Worm (Caenorhabditis elegans) whole organism, early embryonic: ENCODE data around the gene nhr-225.

Experiments used
- B0310.2 ChIP-seq: sonication (generic microtip); optimal IDR thresholded peaks from 2 replicates; lab custom pipeline; 2016; ENCODE audit warnings: mild to moderate bottlenecking, missing genetic modification characterization, missing compliant biosample characterization
- F13C5.2 ChIP-seq: sonication (generic microtip); optimal IDR thresholded peaks from 2 replicates; lab custom pipeline; 2017; ENCODE audit warnings: mild to moderate bottlenecking, missing genetic modification characterization, inconsistent platforms, missing compliant biosample characterization
- aly-1 ChIP-seq: sonication (generic microtip); optimal IDR thresholded peaks from 2 replicates; lab custom pipeline; 2016; ENCODE audit warnings: missing genetic modification characterization, missing compliant biosample characterization
- ceh-13 ChIP-seq: fragments of 200-800 bp; sonication (Bioruptor generic); optimal IDR thresholded peaks from 2 replicates; lab custom pipeline; 2018; ENCODE audit warnings: mild to moderate bottlenecking, missing genetic modification characterization, missing compliant biosample characterization
- ceh-36 ChIP-seq: sonication (generic microtip); optimal IDR thresholded peaks from 2 replicates; lab custom pipeline; 2016; ENCODE audit warnings: missing genetic modification characterization, inconsistent platforms, missing compliant biosample characterization
- ets-7 ChIP-seq: sonication (generic microtip); optimal IDR thresholded peaks from 2 replicates; lab custom pipeline; 2016; ENCODE audit warnings: missing genotype, missing genetic modification characterization, missing compliant biosample characterization
- flt-1 ChIP-seq: fragments of 200-800 bp; sonication (Bioruptor generic); IDR thresholded peaks from 2 replicates; pipeline ENCODE4 v1.3.6; 2022; ENCODE audit warnings: missing genetic modification characterization, missing compliant biosample characterization
- hmbx-1 ChIP-seq: sonication (generic microtip); optimal IDR thresholded peaks from 2 replicates; lab custom pipeline; 2016; ENCODE audit warnings: mild to moderate bottlenecking, missing genetic modification characterization, missing compliant biosample characterization
- hmg-4 ChIP-seq: fragments of 200-800 bp; sonication (Bioruptor generic); optimal IDR thresholded peaks from 2 replicates; lab custom pipeline; 2018; ENCODE audit warnings: mild to moderate bottlenecking, missing genetic modification characterization, missing compliant biosample characterization
- hnd-1 ChIP-seq: sonication (generic microtip); optimal IDR thresholded peaks from 2 replicates; lab custom pipeline; 2016; ENCODE audit warnings: missing genetic modification characterization, missing compliant biosample characterization
- pes-1 ChIP-seq: fragments of 200-800 bp; sonication (Bioruptor generic); IDR thresholded peaks from 2 replicates; pipeline ENCODE4 v1.3.6; 2022; ENCODE audit warnings: missing genetic modification reagents, missing genetic modification characterization, missing compliant biosample characterization
- scrt-1 ChIP-seq: fragments of 200-800 bp; sonication (Bioruptor generic); IDR thresholded peaks from 2 replicates; pipeline ENCODE4 v1.3.6; 2022; ENCODE audit warnings: missing genetic modification characterization, missing compliant biosample characterization
- sea-1 ChIP-seq: fragments of 200-800 bp; sonication (Bioruptor generic); conservative IDR thresholded peaks from 2 replicates; pipeline ENCODE4 v1.3.6; 2022; ENCODE audit warnings: missing genetic modification characterization, missing compliant biosample characterization
- tbx-11 ChIP-seq: fragments of 200-800 bp; sonication (Bioruptor generic); IDR thresholded peaks from 2 replicates; pipeline ENCODE4 v1.3.6; 2022; ENCODE audit warnings: missing genetic modification characterization, missing compliant biosample characterization
- tbx-37 ChIP-seq: fragments of 200-800 bp; sonication (Bioruptor generic); conservative IDR thresholded peaks from 2 replicates; pipeline ENCODE4 v1.3.6; 2022; ENCODE audit warnings: missing genetic modification reagents, missing genetic modification characterization, missing compliant biosample characterization
- tra-4 ChIP-seq: sonication (generic microtip); optimal IDR thresholded peaks from 2 replicates; lab custom pipeline; 2017; ENCODE audit warnings: missing genetic modification characterization, missing compliant biosample characterization

The nhr-225 gene

ce11 chrV:2249310-2249709 is 41.0 kb downstream of the nhr-225 start, which contains the start of gene cyp-33C6:
TSS of gene cyp-33C6 (minus strand) at chrV:2249410.
- TF ChIP-seq tbx-37 (GFP tag; lab: Robert Waterston, UW) = no peak

ce11 chrV:2244751-2245150 is 45.5 kb downstream of the nhr-225 start, which contains the start of gene cyp-33C5:
TSS of gene cyp-33C5 (plus strand) at chrV:2245004.
- TF ChIP-seq tra-4 (tag; lab: Kevin White, UChicago) = no peak
- no peak for TF ChIP-seq tbx-11
- no peak for TF ChIP-seq B0310.2

DNA sequence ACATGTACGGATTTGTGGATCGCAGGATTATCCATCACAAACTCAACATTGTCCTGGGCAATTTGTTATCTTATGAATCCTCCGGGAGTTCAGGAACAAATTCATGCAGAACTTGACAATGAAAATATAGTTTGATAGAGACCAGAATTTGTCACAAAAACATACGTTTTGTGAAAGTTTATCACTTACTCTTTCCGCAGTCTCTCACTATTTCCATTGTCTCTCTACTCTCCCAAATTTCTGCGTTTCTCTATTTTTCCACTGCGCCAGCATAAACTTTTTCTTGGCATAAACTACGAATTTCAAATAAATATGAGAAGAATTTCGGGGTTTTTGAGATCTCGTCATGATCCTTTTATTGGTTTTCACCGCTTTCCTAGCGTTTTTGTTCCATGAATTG is 47.6 kb downstream of the nhr-225 start, which contains the start of gene cyp-33C3:
Gene cyp-33C3 (plus strand): TSS at position 149 of the 400 bp plus-strand sequence.
- TF ChIP-seq F13C5.2 (tag; lab: Kevin White, UChicago) = no peak
- no peak for TF ChIP-seq tbx-11
- no peak for TF ChIP-seq scrt-1 (GFP tag; lab: Robert Waterston, UW)
- no peak for TF ChIP-seq hmbx-1 (tag; lab: Kevin White, UChicago)
- no peak for TF ChIP-seq pes-1 (GFP tag; lab: Robert Waterston, UW)
- no peak for TF ChIP-seq tbx-37 (GFP tag; lab: Robert Waterston, UW)
- TF ChIP-seq sea-1 (GFP tag; lab: Robert Waterston, UW) = no peak
- TF ChIP-seq ceh-13 = no peak
- TF ChIP-seq ets-7 (tag; lab: Kevin White, UChicago) = no peak
- no peak for TF ChIP-seq hmg-4 (GFP tag; lab: Kevin White, UChicago)
- TF ChIP-seq flt-1 = no peak
- no peak for TF ChIP-seq B0310.2
- no peak for TF ChIP-seq ceh-36
- TF ChIP-seq tra-4 (tag; lab: Kevin White, UChicago) = no peak
- TF ChIP-seq aly-1 (tag; lab: Kevin White, UChicago) = no peak
- no peak for TF ChIP-seq hnd-1 (tag; lab: Kevin White, UChicago)
